Worm (Caenorhabditis elegans): ENCODE data around the gene nlp-16.

- no peak for TF ChIP-seq jun-1 (tag; optimal IDR thresholded peaks at IDR 0.05)
- TF ChIP-seq aly-2 (tag; optimal IDR thresholded peaks at IDR 0.05) = no peak
- no peak for TF ChIP-seq lin-15B (tag; optimal IDR thresholded peaks at IDR 0.05)
- no peak for TF ChIP-seq pha-4 (tag; optimal IDR thresholded peaks at IDR 0.05)
- no peak for TF ChIP-seq nhr-23 (tag; optimal IDR thresholded peaks at IDR 0.05)
- no peak for TF ChIP-seq nhr-76 (tag; optimal IDR thresholded peaks at IDR 0.05)
- no peak for TF ChIP-seq nhr-11 (tag; optimal IDR thresholded peaks at IDR 0.05)
- no peak for TF ChIP-seq ceh-82 (tag; optimal IDR thresholded peaks at IDR 0.05)
- no peak for TF ChIP-seq zag-1 (tag; optimal IDR thresholded peaks at IDR 0.05)
These were observed 42.1 kb downstream of the nlp-16 start for ce11 chrIV:6217503-6217902.
